Fruit fly (Drosophila melanogaster): Measurements from ENCODE around the gene Dmtn.

Dmtn gene

dm6 chr3R:6382733-6383465, 22.8 kb downstream of the Dmtn start, which contains the start of gene gzl:
Gene gzl, plus strand, starts transcription at chr3R:6382914.
- TF ChIP-seq CG4318 (GFP tag; optimal IDR thresholded peaks at IDR 0.05) = no peak
- TF ChIP-seq CG7368 (GFP tag; optimal IDR thresholded peaks at IDR 0.05) = no peak
- no peak for TF ChIP-seq net (GFP tag; optimal IDR thresholded peaks at IDR 0.05)
- TF ChIP-seq Eip75B (GFP tag; optimal IDR thresholded peaks at IDR 0.05) = no peak
- TF ChIP-seq ss (GFP tag; optimal IDR thresholded peaks at IDR 0.05) = peak in 1 of 2 experiments; percentile 46
- TF ChIP-seq Sox102F (GFP tag; optimal IDR thresholded peaks at IDR 0.05) = no peak
- peak; percentile 13 for TF ChIP-seq Sox14 (GFP tag; optimal IDR thresholded peaks at IDR 0.05)
- TF ChIP-seq CG11294 (GFP tag; IDR thresholded peaks at IDR 0.05) = no peak
- TF ChIP-seq topi (GFP tag; optimal IDR thresholded peaks at IDR 0.05) = no peak
- TF ChIP-seq CG6854 (GFP tag; optimal IDR thresholded peaks at IDR 0.05) = no peak
- TF ChIP-seq Hr38 (GFP tag; optimal IDR thresholded peaks at IDR 0.05) = no peak
- no peak for TF ChIP-seq Hr39 (GFP tag; optimal IDR thresholded peaks at IDR 0.05)
- TF ChIP-seq esn (GFP tag; optimal IDR thresholded peaks at IDR 0.05) = peak; percentile 1
- TF ChIP-seq CG3919 (GFP tag; optimal IDR thresholded peaks at IDR 0.05) = no peak
- no peak for TF ChIP-seq salr (GFP tag; optimal IDR thresholded peaks at IDR 0.05)

dm6 chr3R:6381784-6382183, 23.9 kb downstream of the Dmtn start:
- TF ChIP-seq fd85E (GFP tag; optimal IDR thresholded peaks at IDR 0.05) = no peak
- no peak for TF ChIP-seq CG6276 (GFP tag; optimal IDR thresholded peaks at IDR 0.05)
- TF ChIP-seq Ets96B (tag; optimal IDR thresholded peaks at IDR 0.05) = no peak
- no peak for TF ChIP-seq OdsH (GFP tag; optimal IDR thresholded peaks at IDR 0.05)
- no peak for TF ChIP-seq cyc (GFP tag; optimal IDR thresholded peaks at IDR 0.05)
- no peak for TF ChIP-seq eg (GFP tag; IDR thresholded peaks at IDR 0.05)

- TF ChIP-seq CG31627 (GFP tag; optimal IDR thresholded peaks at IDR 0.05) (no peak), esn (GFP tag; optimal IDR thresholded peaks at IDR 0.05) (peak; percentile 41), cyc (GFP tag; optimal IDR thresholded peaks at IDR 0.05) (peak; percentile 4), Sox14 (GFP tag; optimal IDR thresholded peaks at IDR 0.05) (peak; percentile 10), CG3032 (tag; optimal IDR thresholded peaks at IDR 0.05) (peak; percentile 22), Sox102F (GFP tag; optimal IDR thresholded peaks at IDR 0.05) (no peak)
Measured at dm6 chr3R:6380129-6380528, 25.6 kb downstream of the Dmtn start, which contains the start of the genes CG1024 and TfIIFalpha. Gene CG1024, minus strand, starts transcription at chr3R:6380328. Gene TfIIFalpha, plus strand, starts transcription at chr3R:6380467.

dm6 chr3R:6377497-6377896, 28.2 kb downstream of the Dmtn start, which contains the start of gene CG42537:
Gene CG42537, plus strand, starts transcription at chr3R:6377797.
- no peak for TF ChIP-seq net (GFP tag; optimal IDR thresholded peaks at IDR 0.05)
- TF ChIP-seq acj6 (GFP tag; optimal IDR thresholded peaks at IDR 0.05) = no peak
- TF ChIP-seq Eip78C (GFP tag) = no peak
- TF ChIP-seq CG11902 (GFP tag; optimal IDR thresholded peaks at IDR 0.05) = no peak
- no peak for TF ChIP-seq OdsH (GFP tag; optimal IDR thresholded peaks at IDR 0.05)
- no peak for TF ChIP-seq CG8632 (GFP tag; optimal IDR thresholded peaks at IDR 0.05)
- TF ChIP-seq dac (GFP tag; optimal IDR thresholded peaks at IDR 0.05) = no peak
- TF ChIP-seq Ets96B (tag; optimal IDR thresholded peaks at IDR 0.05) = no peak
- TF ChIP-seq vri (GFP tag; optimal IDR thresholded peaks at IDR 0.05) = no peak
- no peak for TF ChIP-seq Ets21C (GFP tag; optimal IDR thresholded peaks at IDR 0.05)

dm6 chr3R:6375944-6376343, 29.8 kb downstream of the Dmtn start, which contains the start of gene CRAT:
Gene CRAT, minus strand, starts transcription at chr3R:6376044.
- no peak for TF ChIP-seq cyc (GFP tag; optimal IDR thresholded peaks at IDR 0.05)
- TF ChIP-seq fkh (GFP tag; optimal IDR thresholded peaks at IDR 0.05) = no peak
- TF ChIP-seq Sox102F (GFP tag; optimal IDR thresholded peaks at IDR 0.05) = no peak
- no peak for TF ChIP-seq CG34406 (GFP tag; optimal IDR thresholded peaks at IDR 0.05)
- TF ChIP-seq Sox14 (GFP tag; optimal IDR thresholded peaks at IDR 0.05) = no peak
- no peak for TF ChIP-seq CG31627 (GFP tag; optimal IDR thresholded peaks at IDR 0.05)
- TF ChIP-seq achi (GFP tag; optimal IDR thresholded peaks at IDR 0.05) = no peak
- no peak for TF ChIP-seq Ets96B (tag; optimal IDR thresholded peaks at IDR 0.05)
- no peak for TF ChIP-seq dsx (GFP tag; optimal IDR thresholded peaks at IDR 0.05; ENCODE audit: poor library complexity, severe bottlenecking)
- no peak for TF ChIP-seq pdm3 (GFP tag; optimal IDR thresholded peaks at IDR 0.05)
- TF ChIP-seq CG1621 (tag; optimal IDR thresholded peaks at IDR 0.05) = no peak
- TF ChIP-seq net (GFP tag; optimal IDR thresholded peaks at IDR 0.05) = no peak
- TF ChIP-seq Lpt (GFP tag; optimal IDR thresholded peaks at IDR 0.05) = no peak
- TF ChIP-seq CG10669 (GFP tag; optimal IDR thresholded peaks at IDR 0.05) = no peak
- no peak for TF ChIP-seq eg (GFP tag; IDR thresholded peaks at IDR 0.05)
- no peak for TF ChIP-seq CG10631 (GFP tag; optimal IDR thresholded peaks at IDR 0.05)

Data from whole organism, prepupa.